Worm (Caenorhabditis elegans) whole organism, L2 larva: ENCODE data around the gene D1054.10.

ENCODE experiments used
- Y55F3AM.14 ChIP-seq: fragments of 200-800 bp; sonication (Bioruptor generic); optimal IDR thresholded peaks from 2 replicates; lab custom pipeline; 2018; ENCODE audit warnings: mild to moderate bottlenecking, missing genetic modification characterization, missing compliant biosample characterization
- lin-13 ChIP-seq: fragments of 150-350 bp; optimal IDR thresholded peaks from 2 replicates; lab custom pipeline; 2014; ENCODE audit warnings: missing biosample characterization, missing genetic modification reagents, missing genetic modification characterization
- nhr-10 ChIP-seq: sonication (generic microtip); optimal IDR thresholded peaks from 2 replicates; lab custom pipeline; 2017; ENCODE audit warnings: missing biosample characterization, missing genetic modification characterization
- nhr-11 ChIP-seq: fragments of 150-350 bp; optimal IDR thresholded peaks from 2 replicates; lab custom pipeline; 2014; ENCODE audit warnings: missing biosample characterization, missing genetic modification characterization
- nhr-237 ChIP-seq: fragments of 150-350 bp; optimal IDR thresholded peaks from 2 replicates; lab custom pipeline; 2014; ENCODE audit warnings: missing biosample characterization, missing genetic modification characterization
- snpc-4 ChIP-seq: fragments of 150-350 bp; optimal IDR thresholded peaks from 2 replicates; lab custom pipeline; 2014; ENCODE audit warnings: missing biosample characterization, missing genetic modification characterization

ce11 chrV:10773216-10773615, 19.5 kb downstream of the D1054.10 start:
- TF ChIP-seq nhr-10 (tag; lab: Kevin White, UChicago) (no peak), nhr-237 (no peak), lin-13 (no peak), Y55F3AM.14 (GFP tag; lab: Kevin White, UChicago) (no peak), nhr-11 (no peak), snpc-4 (tag; lab: Kevin White, UChicago) (no peak)
